Worm (Caenorhabditis elegans) whole organism, young adult: ENCODE data around the gene R13H4.6.

Experiments used
- B0336.3 ChIP-seq: fragments of 200-800 bp; sonication (Bioruptor generic); IDR thresholded peaks from 2 replicates; pipeline ENCODE4 v1.3.6; 2022; ENCODE audit warnings: missing genetic modification characterization, missing compliant biosample characterization
- C06A6.2 ChIP-seq: fragments of 200-800 bp; sonication (Bioruptor generic); conservative IDR thresholded peaks from 2 replicates; pipeline ENCODE4 v1.3.6; 2022; ENCODE audit warnings: missing genetic modification characterization, missing compliant biosample characterization
- F22D6.2 ChIP-seq: sonication (generic microtip); optimal IDR thresholded peaks from 2 replicates; lab custom pipeline; 2016; ENCODE audit warnings: mild to moderate bottlenecking, missing genetic modification characterization, missing compliant biosample characterization
- F37B4.10 ChIP-seq: fragments of 200-800 bp; sonication (Bioruptor generic); IDR thresholded peaks from 2 replicates; pipeline ENCODE4 v1.3.6; 2022; ENCODE audit warnings: missing genetic modification characterization, missing compliant biosample characterization
- K11D2.4 ChIP-seq: fragments of 200-800 bp; sonication (Bioruptor generic); IDR thresholded peaks from 2 replicates; pipeline ENCODE4 v1.3.6; 2022; ENCODE audit warnings: missing genetic modification reagents, missing genetic modification characterization, missing compliant biosample characterization
- Y79H2A.3 ChIP-seq: fragments of 200-800 bp; sonication (Bioruptor generic); conservative IDR thresholded peaks from 2 replicates; pipeline ENCODE4 v1.3.6; 2022; ENCODE audit warnings: missing genetic modification reagents, missing genetic modification characterization, missing compliant biosample characterization
- aptf-2 ChIP-seq: fragments of 200-800 bp; sonication (Bioruptor generic); conservative IDR thresholded peaks from 2 replicates; pipeline ENCODE4 v1.3.6; 2022; ENCODE audit warnings: missing genetic modification reagents, missing genetic modification characterization, missing compliant biosample characterization
- aptf-3 ChIP-seq: fragments of 200-800 bp; sonication (Bioruptor generic); IDR thresholded peaks from 2 replicates; pipeline ENCODE4 v1.3.6; 2022; ENCODE audit warnings: missing genetic modification characterization, missing compliant biosample characterization
- attf-3 ChIP-seq: fragments of 200-800 bp; sonication (Bioruptor generic); conservative IDR thresholded peaks from 2 replicates; pipeline ENCODE4 v1.3.6; 2022; ENCODE audit warnings: missing genetic modification reagents, missing genetic modification characterization, missing compliant biosample characterization
- attf-6 ChIP-seq: fragments of 200-800 bp; sonication (Bioruptor generic); IDR thresholded peaks from 2 replicates; pipeline ENCODE4 v1.3.6; 2022; ENCODE audit warnings: missing genetic modification reagents, missing genetic modification characterization, missing compliant biosample characterization
- bed-1 ChIP-seq: fragments of 200-800 bp; sonication (Bioruptor generic); IDR thresholded peaks from 2 replicates; pipeline ENCODE4 v1.3.6; 2022; ENCODE audit warnings: missing genetic modification reagents, missing genetic modification characterization, missing compliant biosample characterization
- bed-2 ChIP-seq: fragments of 200-800 bp; sonication (Bioruptor generic); IDR thresholded peaks from 2 replicates; pipeline ENCODE4 v1.3.6; 2022; ENCODE audit warnings: missing genetic modification reagents, missing genetic modification characterization, missing compliant biosample characterization
- ccch-3 ChIP-seq: fragments of 200-800 bp; sonication (Bioruptor generic); optimal IDR thresholded peaks from 2 replicates; lab custom pipeline; 2018; ENCODE audit warnings: mild to moderate bottlenecking, missing genetic modification characterization, missing compliant biosample characterization
- ceh-27 ChIP-seq: fragments of 200-800 bp; sonication (Bioruptor generic); optimal IDR thresholded peaks from 2 replicates; lab custom pipeline; 2018; ENCODE audit warnings: mild to moderate bottlenecking, missing genetic modification characterization, moderate library complexity, missing compliant biosample characterization
- die-1 ChIP-seq: sonication (generic microtip); optimal IDR thresholded peaks from 2 replicates; lab custom pipeline; 2016; ENCODE audit warnings: missing genotype, mild to moderate bottlenecking, missing genetic modification characterization, missing compliant biosample characterization
- hmg-1.2 ChIP-seq: fragments of 200-800 bp; sonication (Bioruptor generic); IDR thresholded peaks from 2 replicates; pipeline ENCODE4 v1.3.6; 2022; ENCODE audit warnings: missing genetic modification reagents, missing genetic modification characterization, missing compliant biosample characterization
- hmg-20 ChIP-seq: fragments of 200-800 bp; sonication (Bioruptor generic); IDR thresholded peaks from 2 replicates; pipeline ENCODE4 v1.3.6; 2022; ENCODE audit warnings: missing genetic modification reagents, missing genetic modification characterization, missing compliant biosample characterization
- hrde-1 ChIP-seq: sonication (generic microtip); optimal IDR thresholded peaks from 2 replicates; lab custom pipeline; 2016; ENCODE audit warnings: missing genetic modification characterization, mild to moderate bottlenecking, missing compliant biosample characterization, moderate library complexity, missing genotype, missing genetic modification reagents, borderline replicate concordance
- hsf-1 ChIP-seq: fragments of 200-800 bp; sonication (Bioruptor generic); IDR thresholded peaks from 2 replicates; pipeline ENCODE4 v1.3.6; 2022; ENCODE audit warnings: missing genetic modification reagents, missing genetic modification characterization, missing compliant biosample characterization
- madf-8 ChIP-seq: fragments of 200-800 bp; sonication (Bioruptor generic); conservative IDR thresholded peaks from 2 replicates; pipeline ENCODE4 v1.3.6; 2022; ENCODE audit warnings: missing genetic modification reagents, missing genetic modification characterization, missing compliant biosample characterization
- nfya-2 ChIP-seq: fragments of 200-800 bp; sonication (Bioruptor generic); IDR thresholded peaks from 2 replicates; pipeline ENCODE4 v1.3.6; 2022; ENCODE audit warnings: missing genetic modification reagents, missing genetic modification characterization, missing compliant biosample characterization
- nhr-179 ChIP-seq: sonication (generic microtip); optimal IDR thresholded peaks from 2 replicates; lab custom pipeline; 2016; ENCODE audit warnings: mild to moderate bottlenecking, missing genetic modification characterization, missing compliant biosample characterization
- nhr-27 ChIP-seq: fragments of 200-800 bp; sonication (Bioruptor generic); optimal IDR thresholded peaks from 2 replicates; lab custom pipeline; 2018; ENCODE audit warnings: mild to moderate bottlenecking, missing genetic modification characterization, moderate library complexity, missing compliant biosample characterization
- pha-4 ChIP-seq: fragments of 150-350 bp; sonication (generic microtip); optimal IDR thresholded peaks from 2 replicates; lab custom pipeline; 2014; ENCODE audit warnings: missing biosample characterization, missing genetic modification reagents, missing genetic modification characterization
- snpc-4 ChIP-seq, 5 experiments: fragments of 150-350 bp in 1 of 5; sonication (generic microtip) in 4 of 5; optimal IDR thresholded peaks; 2 replicates each; lab custom pipeline; 2014 to 2018; ENCODE audit warnings: missing genetic modification characterization in 5 of 5, missing biosample characterization in 3 of 5, antibody characterized with exemption in 2 of 5, mild to moderate bottlenecking in 2 of 5, missing compliant biosample characterization in 2 of 5, missing genotype in 2 of 5, moderate library complexity in 2 of 5, missing genetic modification reagents in 1 of 5
- xnd-1 ChIP-seq: sonication (generic microtip); optimal IDR thresholded peaks from 2 replicates; lab custom pipeline; 2016; ENCODE audit warnings: missing genotype, missing genetic modification reagents, missing genetic modification characterization, missing compliant biosample characterization
- ztf-18 ChIP-seq: sonication (generic microtip); optimal IDR thresholded peaks from 2 replicates; lab custom pipeline; 2016; ENCODE audit warnings: missing genotype, mild to moderate bottlenecking, missing genetic modification characterization, missing compliant biosample characterization
- ztf-22 ChIP-seq: fragments of 200-800 bp; sonication (Bioruptor generic); optimal IDR thresholded peaks from 2 replicates; lab custom pipeline; 2018; ENCODE audit warnings: mild to moderate bottlenecking, missing genetic modification characterization, moderate library complexity, missing compliant biosample characterization
- ztf-28 ChIP-seq: fragments of 200-800 bp; sonication (Bioruptor generic); IDR thresholded peaks from 2 replicates; pipeline ENCODE4 v1.3.6; 2022; ENCODE audit warnings: missing genetic modification reagents, missing genetic modification characterization, missing compliant biosample characterization

R13H4.6 gene

DNA sequence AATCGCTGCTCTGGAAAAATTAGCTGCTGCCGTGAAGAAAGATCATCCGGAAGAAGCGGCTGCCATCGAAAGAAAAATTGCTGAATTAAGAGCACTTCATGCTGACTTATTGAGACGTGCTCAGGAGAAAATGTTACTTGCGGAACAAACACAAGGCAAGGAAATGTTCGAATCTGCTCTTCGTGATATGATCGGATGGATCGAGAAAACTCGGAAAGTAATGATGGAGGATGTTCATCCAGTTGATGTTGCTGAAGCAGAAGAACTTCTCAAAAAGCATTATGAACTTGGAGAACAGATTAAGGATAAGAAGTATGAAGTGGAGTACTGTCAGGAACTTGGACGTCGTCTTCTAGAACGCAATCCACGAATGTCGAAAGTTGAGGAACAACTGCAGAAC, 43.1 kb downstream of the R13H4.6 start:
- TF ChIP-seq attf-3 (GFP tag; lab: Robert Waterston, UW) (no peak), K11D2.4 (GFP tag; lab: Robert Waterston, UW) (no peak), F37B4.10 (GFP tag; lab: Robert Waterston, UW) (no peak), bed-1 (GFP tag; lab: Robert Waterston, UW) (no peak), nhr-179 (tag; lab: Kevin White, UChicago) (no peak), hsf-1 (GFP tag; lab: Robert Waterston, UW) (no peak), ztf-18 (tag; lab: Kevin White, UChicago) (no peak), ccch-3 (GFP tag; lab: Kevin White, UChicago) (no peak), C06A6.2 (GFP tag; lab: Robert Waterston, UW) (no peak), Y79H2A.3 (GFP tag; lab: Robert Waterston, UW) (no peak), bed-2 (GFP tag; lab: Robert Waterston, UW) (no peak), die-1 (tag; lab: Kevin White, UChicago) (no peak), aptf-2 (GFP tag; lab: Robert Waterston, UW) (no peak), hmg-20 (GFP tag; lab: Robert Waterston, UW) (no peak)

DNA sequence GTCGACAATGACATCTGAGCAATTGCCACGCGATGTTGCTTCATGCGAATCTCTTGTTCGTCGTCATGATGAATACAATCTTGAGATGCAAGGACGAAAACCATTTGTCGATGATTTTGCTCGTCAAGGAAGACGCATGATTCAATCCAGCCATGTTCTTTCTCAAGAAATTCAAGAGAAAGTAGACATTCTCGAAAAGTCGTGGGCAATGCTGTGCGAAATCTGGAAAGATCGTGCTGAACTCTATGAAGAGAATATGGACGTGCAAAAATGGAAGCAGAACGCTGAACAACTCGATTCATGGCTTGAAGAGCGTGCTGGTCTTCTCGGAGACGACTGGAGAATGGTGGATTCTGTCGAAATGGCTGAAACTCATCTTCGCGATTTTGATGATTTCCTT, 50.4 kb downstream of the R13H4.6 start:
- TF ChIP-seq hrde-1 (tag; lab: Kevin White, UChicago) (no peak), hmg-1.2 (no peak), nfya-2 (GFP tag; lab: Robert Waterston, UW) (no peak), pha-4 (tag; lab: Kevin White, UChicago) (no peak), ceh-27 (no peak), B0336.3 (GFP tag; lab: Robert Waterston, UW) (no peak), attf-6 (GFP tag; lab: Robert Waterston, UW) (no peak), snpc-4 (GFP tag; optimal IDR thresholded peaks at IDR 0.05; lab: Kevin White, UChicago) (no peak), snpc-4 (tag; optimal IDR thresholded peaks at IDR 0.05; lab: Kevin White, UChicago) (no peak), ztf-22 (GFP tag; lab: Kevin White, UChicago) (no peak), nhr-27 (tag; lab: Kevin White, UChicago) (no peak), F22D6.2 (tag; lab: Kevin White, UChicago) (no peak), aptf-3 (GFP tag; lab: Robert Waterston, UW) (no peak), madf-8 (GFP tag; lab: Robert Waterston, UW) (no peak), ztf-28 (GFP tag; lab: Robert Waterston, UW) (no peak), xnd-1 (tag; lab: Kevin White, UChicago) (no peak)
